Fruit fly (Drosophila melanogaster) whole organism, embryonic: ENCODE measurements around the gene CG4278.
A peak's percentile ranks its signal among the peaks of the same experiment; 100 is the strongest.

Experiments used
- Abd-B ChIP-seq: fragments of 200-800 bp; sonication (Bioruptor generic); optimal IDR thresholded peaks from 2 replicates; lab custom pipeline; 2018; ENCODE audit warnings: missing biosample characterization, mild to moderate bottlenecking, missing genetic modification characterization, moderate library complexity
- Antp ChIP-seq: fragments of 200-800 bp; sonication (Bioruptor generic); optimal IDR thresholded peaks from 3 replicates; lab custom pipeline; 2016; ENCODE audit warnings: missing biosample characterization, missing genetic modification characterization
- Awh ChIP-seq: fragments of 200-800 bp; sonication (Bioruptor generic); IDR thresholded peaks from 2 replicates; pipeline ENCODE4, ENCODE4 v1.3.6; 2022; ENCODE audit warnings: missing biosample characterization, missing genetic modification characterization
- BtbVII ChIP-seq: fragments of 200-800 bp; sonication (Bioruptor generic); optimal IDR thresholded peaks from 3 replicates; lab custom pipeline; 2017; ENCODE audit warnings: missing biosample characterization, mild to moderate bottlenecking, missing genetic modification characterization
- CG11504 ChIP-seq: fragments of 200-800 bp; sonication (Bioruptor generic); optimal IDR thresholded peaks from 3 replicates; lab custom pipeline; 2019; ENCODE audit warnings: missing biosample characterization, mild to moderate bottlenecking, missing genetic modification characterization, moderate library complexity
- CG11560 ChIP-seq: fragments of 200-800 bp; sonication (Bioruptor generic); IDR thresholded peaks from 3 replicates; pipeline ENCODE4 v1.3.6; 2022; ENCODE audit warnings: missing biosample characterization, missing genetic modification characterization
- CG12744 ChIP-seq: fragments of 200-800 bp; sonication (Bioruptor generic); optimal IDR thresholded peaks from 2 replicates; lab custom pipeline; 2016; ENCODE audit warnings: missing biosample characterization, missing genetic modification characterization
- CG14050 ChIP-seq: fragments of 200-800 bp; sonication (Bioruptor generic); IDR thresholded peaks from 3 replicates; pipeline ENCODE4 v1.3.6; 2022; ENCODE audit warnings: missing biosample characterization, missing genetic modification characterization
- CG14710 ChIP-seq: fragments of 200-800 bp; sonication (Bioruptor generic); optimal IDR thresholded peaks from 3 replicates; lab custom pipeline; 2019; ENCODE audit warnings: missing biosample characterization, mild to moderate bottlenecking, missing genetic modification characterization, moderate library complexity
- CG15514 ChIP-seq: fragments of 200-800 bp; sonication (Bioruptor generic); optimal IDR thresholded peaks from 3 replicates; lab custom pipeline; 2017; ENCODE audit warnings: missing biosample characterization, missing genetic modification characterization, mild to moderate bottlenecking, moderate library complexity, missing genetic modification reagents
- CG16863 ChIP-seq: fragments of 200-800 bp; sonication (Bioruptor generic); optimal IDR thresholded peaks from 3 replicates; lab custom pipeline; 2016; ENCODE audit warnings: missing biosample characterization, missing genetic modification characterization
- CG34376 ChIP-seq: fragments of 200-800 bp; sonication (Bioruptor generic); optimal IDR thresholded peaks from 2 replicates; lab custom pipeline; 2018; ENCODE audit warnings: missing biosample characterization, mild to moderate bottlenecking, missing genetic modification characterization
- CG3838 ChIP-seq: fragments of 200-800 bp; sonication (Bioruptor generic); optimal IDR thresholded peaks from 3 replicates; lab custom pipeline; 2016; ENCODE audit warnings: missing biosample characterization, missing genetic modification characterization
- CG4820 ChIP-seq: fragments of 200-800 bp; sonication (Bioruptor generic); optimal IDR thresholded peaks from 3 replicates; lab custom pipeline; 2016; ENCODE audit warnings: missing biosample characterization, missing genetic modification characterization
- CG5180 ChIP-seq: fragments of 200-800 bp; sonication (Bioruptor generic); optimal IDR thresholded peaks from 3 replicates; lab custom pipeline; 2017; ENCODE audit warnings: missing biosample characterization, missing genetic modification characterization, mild to moderate bottlenecking, moderate library complexity, missing genetic modification reagents
- CG6791 ChIP-seq: fragments of 200-800 bp; sonication (Bioruptor generic); IDR thresholded peaks from 3 replicates; pipeline ENCODE4 v1.3.6; 2022; ENCODE audit warnings: missing biosample characterization, missing genetic modification characterization; ENCODE audit not compliant: partially characterized antibody
- CG7556 ChIP-seq: fragments of 200-800 bp; sonication (Bioruptor generic); optimal IDR thresholded peaks from 2 replicates; lab custom pipeline; 2017; ENCODE audit warnings: missing biosample characterization, mild to moderate bottlenecking, missing genetic modification characterization
- CG8281 ChIP-seq: fragments of 200-800 bp; sonication (Bioruptor generic); optimal IDR thresholded peaks from 2 replicates; lab custom pipeline; 2018; ENCODE audit warnings: missing biosample characterization, mild to moderate bottlenecking, missing genetic modification characterization, moderate library complexity
- CG8388 ChIP-seq: fragments of 200-800 bp; sonication (Bioruptor generic); optimal IDR thresholded peaks from 2 replicates; lab custom pipeline; 2019; ENCODE audit warnings: missing biosample characterization, mild to moderate bottlenecking, missing genetic modification characterization, moderate library complexity
- CG8924 ChIP-seq: fragments of 200-800 bp; optimal IDR thresholded peaks from 3 replicates; lab custom pipeline; 2019; ENCODE audit warnings: missing biosample characterization, mild to moderate bottlenecking, missing genetic modification characterization, moderate library complexity
- CG9215 ChIP-seq: fragments of 200-800 bp; sonication (Bioruptor generic); IDR thresholded peaks from 2 replicates; pipeline ENCODE4 v1.3.6; 2022; ENCODE audit warnings: missing biosample characterization, missing genetic modification characterization
- Dbx ChIP-seq: fragments of 200-800 bp; sonication (Bioruptor generic); IDR thresholded peaks from 3 replicates; pipeline ENCODE4 v1.3.6; 2022; ENCODE audit warnings: missing biosample characterization, missing genetic modification characterization
- Drgx ChIP-seq: fragments of 200-800 bp; sonication (Bioruptor generic); IDR thresholded peaks from 2 replicates; pipeline ENCODE4 v1.3.6; 2022; ENCODE audit warnings: missing biosample characterization, missing genetic modification characterization
- Ets65A ChIP-seq: fragments of 200-800 bp; sonication (Bioruptor generic); peaks from one replicate; lab custom pipeline; 2016; ENCODE audit warnings: missing biosample characterization, missing genetic modification characterization
- Hand ChIP-seq: fragments of 200-800 bp; sonication (Bioruptor generic); optimal IDR thresholded peaks from 2 replicates; lab custom pipeline; 2017; ENCODE audit warnings: mild to moderate bottlenecking, missing biosample characterization, missing genetic modification reagents, missing genetic modification characterization
- HmgD ChIP-seq: fragments of 200-800 bp; sonication (Bioruptor generic); optimal IDR thresholded peaks from 3 replicates; lab custom pipeline; 2016; ENCODE audit warnings: missing biosample characterization, missing genetic modification characterization
- Hr78 ChIP-seq, 2 experiments: fragments of 200-800 bp in 1 of 2; fragments of >200 bp in 1 of 2; sonication (Bioruptor generic) in 1 of 2; optimal IDR thresholded peaks; 2 replicates each; lab custom pipeline; 2017 to 2019; ENCODE audit warnings: missing biosample characterization in 2 of 2, missing genetic modification characterization in 2 of 2, mild to moderate bottlenecking in 1 of 2, moderate library complexity in 1 of 2
- Mad ChIP-seq: fragments of 200-800 bp; sonication (Bioruptor generic); optimal IDR thresholded peaks from 2 replicates; lab custom pipeline; 2016; ENCODE audit warnings: missing biosample characterization, missing genetic modification characterization
- NC2β ChIP-seq: fragments of 200-800 bp; sonication (Bioruptor generic); optimal IDR thresholded peaks from 2 replicates; lab custom pipeline; 2016; ENCODE audit warnings: missing biosample characterization, missing genetic modification characterization
- Sry-β ChIP-seq: fragments of 200-800 bp; sonication (Bioruptor generic); optimal IDR thresholded peaks from 2 replicates; lab custom pipeline; 2018; ENCODE audit warnings: missing biosample characterization, mild to moderate bottlenecking, missing genetic modification characterization, moderate library complexity
- YL-1 ChIP-seq: fragments of 200-800 bp; sonication (Bioruptor generic); optimal IDR thresholded peaks from 3 replicates; lab custom pipeline; 2017; ENCODE audit warnings: missing biosample characterization, mild to moderate bottlenecking, missing genetic modification characterization
- abd-A ChIP-seq: fragments of 200-800 bp; sonication (Bioruptor generic); optimal IDR thresholded peaks from 3 replicates; lab custom pipeline; 2019; ENCODE audit warnings: missing biosample characterization, mild to moderate bottlenecking, missing genetic modification characterization, moderate library complexity
- chinmo ChIP-seq: fragments of 200-800 bp; sonication (Bioruptor generic); IDR thresholded peaks from 4 replicates; pipeline ENCODE4 v1.3.6; 2022; ENCODE audit warnings: missing biosample characterization, missing genetic modification characterization; ENCODE audit not compliant: partially characterized antibody
- chm ChIP-seq: fragments of 200-800 bp; sonication (Bioruptor generic); IDR thresholded peaks from 2 replicates; pipeline ENCODE4 v1.3.6; 2022; ENCODE audit warnings: missing biosample characterization, missing genetic modification characterization
- ci ChIP-seq: fragments of 200-800 bp; sonication (Bioruptor generic); IDR thresholded peaks from 3 replicates; pipeline ENCODE4 v1.3.6; 2022; ENCODE audit warnings: missing biosample characterization, missing genetic modification characterization
- dan ChIP-seq: fragments of 200-800 bp; sonication (Bioruptor generic); IDR thresholded peaks from 2 replicates; pipeline ENCODE4 v1.3.6; 2022; ENCODE audit warnings: missing biosample characterization, missing genetic modification characterization
- dysf ChIP-seq: fragments of 200-800 bp; sonication (Bioruptor generic); IDR thresholded peaks from 3 replicates; pipeline ENCODE4 v1.3.6; 2022; ENCODE audit warnings: missing biosample characterization, missing genetic modification characterization
- fd96Cb ChIP-seq: fragments of 200-800 bp; sonication (Bioruptor generic); optimal IDR thresholded peaks from 2 replicates; lab custom pipeline; 2018; ENCODE audit warnings: missing biosample characterization, mild to moderate bottlenecking, missing genetic modification characterization, moderate library complexity
- gcm ChIP-seq: fragments of 200-800 bp; sonication (Bioruptor generic); optimal IDR thresholded peaks from 2 replicates; lab custom pipeline; 2019; ENCODE audit warnings: missing biosample characterization, mild to moderate bottlenecking, missing genetic modification characterization, moderate library complexity
- kah ChIP-seq: fragments of 200-800 bp; sonication (Bioruptor generic); optimal IDR thresholded peaks from 2 replicates; lab custom pipeline; 2018; ENCODE audit warnings: missing biosample characterization, mild to moderate bottlenecking, missing genetic modification characterization
- nerfin-1 ChIP-seq: fragments of 200-800 bp; sonication (Bioruptor generic); optimal IDR thresholded peaks from 3 replicates; lab custom pipeline; 2019; ENCODE audit warnings: missing biosample characterization, mild to moderate bottlenecking, missing genetic modification characterization, moderate library complexity
- phol ChIP-seq: fragments of 200-800 bp; sonication (Bioruptor generic); optimal IDR thresholded peaks from 3 replicates; lab custom pipeline; 2018; ENCODE audit warnings: missing biosample characterization, mild to moderate bottlenecking, missing genetic modification characterization, moderate library complexity
- pum ChIP-seq: fragments of 200-800 bp; sonication (Bioruptor generic); optimal IDR thresholded peaks from 2 replicates; lab custom pipeline; 2016; ENCODE audit warnings: missing biosample characterization, missing genetic modification characterization
- sens ChIP-seq: fragments of 200-800 bp; sonication (Bioruptor generic); peaks from one replicate; lab custom pipeline; 2016; ENCODE audit warnings: missing biosample characterization, missing genetic modification characterization
- tin ChIP-seq: fragments of 200-800 bp; sonication (Bioruptor generic); optimal IDR thresholded peaks from 3 replicates; lab custom pipeline; 2016; ENCODE audit warnings: missing biosample characterization, missing genetic modification characterization
- tna ChIP-seq: fragments of 200-800 bp; sonication (Bioruptor generic); IDR thresholded peaks from 2 replicates; pipeline ENCODE4 v1.3.6; 2022; ENCODE audit warnings: missing biosample characterization, missing genetic modification characterization; ENCODE audit not compliant: partially characterized antibody
- ttk ChIP-seq: fragments of 200-800 bp; sonication (Bioruptor generic); IDR thresholded peaks from 2 replicates; pipeline ENCODE4 v2.1.2; 2022; ENCODE audit warnings: missing biosample characterization, missing genetic modification characterization
- vvl ChIP-seq: fragments of 200-800 bp; sonication (Bioruptor generic); IDR thresholded peaks from 2 replicates; pipeline ENCODE4 v1.3.6; 2022; ENCODE audit warnings: missing biosample characterization, missing genetic modification characterization
- zfh1 ChIP-seq: fragments of 200-800 bp; sonication (Bioruptor generic); IDR thresholded peaks from 3 replicates; pipeline ENCODE4 v1.3.6; 2022; ENCODE audit warnings: missing biosample characterization, missing genetic modification characterization

The CG4278 gene

dm6 chr2L:16307026-16307703, 19.7 kb upstream of the CG4278 start, which contains the start of the genes CG5861 and Syx5 (continued):
- TF ChIP-seq CG34376 (GFP tag; lab: Kevin White, UChicago) = peak; percentile 75
- TF ChIP-seq chinmo (GFP tag; lab: Robert Waterston, UW) = peak; percentile 78; the same call in 3 of the 4 replicates
- TF ChIP-seq ci (GFP tag; lab: Robert Waterston, UW) = no peak
- TF ChIP-seq CG8388 (GFP tag; lab: Kevin White, UChicago) = peak; percentile 47
- TF ChIP-seq vvl (GFP tag; lab: Robert Waterston, UW) = peak; percentile 63
- TF ChIP-seq CG5180 (GFP tag; lab: Kevin White, UChicago) = no peak
- no peak for TF ChIP-seq dan (GFP tag; lab: Robert Waterston, UW)
- peak; percentile 5 for TF ChIP-seq Mad (GFP tag; lab: Kevin White, UChicago)
- TF ChIP-seq CG9215 (GFP tag; lab: Robert Waterston, UW) = no peak; the same call in 1 of the 2 replicates
- TF ChIP-seq kah (GFP tag; lab: Kevin White, UChicago) = no peak
- no peak for TF ChIP-seq Antp
- TF ChIP-seq CG4820 (GFP tag; lab: Kevin White, UChicago) = peak; percentile 17
- TF ChIP-seq CG11504 = no peak
- TF ChIP-seq Ets65A (GFP tag; lab: Kevin White, UChicago) = peak; percentile 95
- TF ChIP-seq CG6791 = peak; percentile 77
- no peak for TF ChIP-seq CG8281
- no peak for TF ChIP-seq ttk (GFP tag; lab: Robert Waterston, UW)
- no peak for TF ChIP-seq pum (GFP tag; lab: Kevin White, UChicago)
- TF ChIP-seq CG11560 (tag; lab: Robert Waterston, UW) = no peak
- TF ChIP-seq HmgD (GFP tag; lab: Kevin White, UChicago) = no peak
- TF ChIP-seq YL-1 (GFP tag; lab: Kevin White, UChicago) = peak; percentile 95
- TF ChIP-seq CG15514 (GFP tag; lab: Kevin White, UChicago) = peak; percentile 52
- TF ChIP-seq gcm (GFP tag; lab: Kevin White, UChicago) = peak; percentile 68
- peak; percentile 67; the same call in 2 of the 3 replicates for TF ChIP-seq Dbx (GFP tag; lab: Robert Waterston, UW)
- 0 out of 3 replicates have a peak, but pooled peaks have one; percentile 24 for TF ChIP-seq dysf (GFP tag; lab: Robert Waterston, UW)
- peak; percentile 79 for TF ChIP-seq tna (GFP tag; lab: Robert Waterston, UW)
- no peak for TF ChIP-seq Awh (GFP tag; lab: Robert Waterston, UW)
- TF ChIP-seq abd-A (tag; lab: Kevin White, UChicago) = no peak
- no peak for TF ChIP-seq chm (GFP tag; lab: Robert Waterston, UW)
- TF ChIP-seq BtbVII (GFP tag; lab: Kevin White, UChicago) = peak; percentile 38
- TF ChIP-seq nerfin-1 (tag; lab: Kevin White, UChicago) = peak; percentile 40
- peak; percentile 85 for TF ChIP-seq Sry-β (GFP tag; lab: Kevin White, UChicago)
- TF ChIP-seq CG8924 (tag; lab: Kevin White, UChicago) = peak; percentile 79
- TF ChIP-seq phol = peak; percentile 70
- TF ChIP-seq NC2β = no peak
- TF ChIP-seq CG14050 (GFP tag; lab: Robert Waterston, UW) = peak; percentile 17; the same call in 1 of the 3 replicates
- peak; percentile 33 for TF ChIP-seq tin
- TF ChIP-seq Abd-B (GFP tag; lab: Kevin White, UChicago) = no peak
- no peak for TF ChIP-seq CG12744 (GFP tag; lab: Kevin White, UChicago)
- TF ChIP-seq CG16863 (GFP tag; lab: Kevin White, UChicago) = no peak
- no peak for TF ChIP-seq Drgx (GFP tag; lab: Robert Waterston, UW)
- TF ChIP-seq zfh1 = peak; percentile 67; the same call in 1 of the 3 replicates
- no peak for TF ChIP-seq Hand
- peak; percentile 26 for TF ChIP-seq fd96Cb
- TF ChIP-seq Hr78 (GFP tag; optimal IDR thresholded peaks at IDR 0.05; lab: Kevin White, UChicago) = peak in 1 of 2 experiments; percentile 18
- peak; percentile 51 for TF ChIP-seq CG7556 (GFP tag; lab: Kevin White, UChicago)
- TF ChIP-seq sens (GFP tag; lab: Kevin White, UChicago) = peak; percentile 69
- TF ChIP-seq CG14710 (tag; lab: Kevin White, UChicago) = peak; percentile 78
- TF ChIP-seq CG3838 (GFP tag; lab: Kevin White, UChicago) = no peak
